Worm (Caenorhabditis elegans): ENCODE results near the gene C15C8.5.

ce11 chrV:12725893-12726292, 21.9 kb upstream of the C15C8.5 start, which contains the start of gene R11D1.12:
- TF ChIP-seq nhr-23 (tag; optimal IDR thresholded peaks at IDR 0.05) = no peak
- TF ChIP-seq nhr-77 (tag; optimal IDR thresholded peaks at IDR 0.05) = no peak
- no peak for TF ChIP-seq ama-1 (optimal IDR thresholded peaks at IDR 0.05)
- no peak for TF ChIP-seq tbx-2 (tag; optimal IDR thresholded peaks at IDR 0.05)
- no peak for TF ChIP-seq snpc-4 (tag; optimal IDR thresholded peaks at IDR 0.05)
